Worm (Caenorhabditis elegans): ENCODE data around the gene col-44.

The col-44 gene

DNA sequence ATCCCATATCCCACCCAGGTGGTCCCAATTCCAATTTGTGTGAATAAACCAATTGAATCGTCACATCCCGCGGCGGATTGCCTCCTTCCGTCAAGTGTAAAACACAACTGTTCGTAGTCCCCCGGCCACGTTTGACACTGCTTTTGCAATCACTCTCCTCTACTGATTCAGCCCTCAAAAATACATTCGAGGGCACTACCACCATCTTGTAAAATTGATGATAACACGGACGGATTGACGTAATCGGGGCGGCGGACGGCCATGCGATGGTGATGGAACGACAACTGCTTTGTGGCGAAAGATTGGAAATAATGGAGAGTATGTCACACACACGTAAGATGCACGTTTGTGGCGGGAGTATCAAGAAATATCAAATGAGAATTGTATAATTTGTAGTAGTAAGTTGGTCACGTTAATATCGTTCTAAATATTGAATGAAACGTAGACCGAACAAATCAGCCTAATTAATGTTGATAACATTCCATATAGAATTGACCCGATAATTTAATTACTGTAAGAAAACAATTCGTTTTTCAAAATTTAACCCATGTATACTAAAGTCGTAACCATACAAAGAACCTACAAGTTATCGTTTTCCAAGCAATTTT lies 47.2 kb downstream of the col-44 start:
- peak; percentile 17 for TF ChIP-seq C34F6.9 (tag; optimal IDR thresholded peaks at IDR 0.05)
- TF ChIP-seq elt-3 (tag; optimal IDR thresholded peaks at IDR 0.05), result no peak
- TF ChIP-seq unc-55 (GFP tag; optimal IDR thresholded peaks at IDR 0.05), result no peak
- no peak for TF ChIP-seq sma-3 (GFP tag; optimal IDR thresholded peaks at IDR 0.05)
- no peak for TF ChIP-seq nhr-12 (tag; optimal IDR thresholded peaks at IDR 0.05)
- no peak for TF ChIP-seq blmp-1 (tag; optimal IDR thresholded peaks at IDR 0.05; ENCODE audit: insufficient read depth)
- no peak for TF ChIP-seq aly-2 (tag; optimal IDR thresholded peaks at IDR 0.05)
- no peak for TF ChIP-seq nhr-21 (tag; optimal IDR thresholded peaks at IDR 0.05)
- TF ChIP-seq lin-39 (tag; optimal IDR thresholded peaks at IDR 0.05), result peak; percentile 9
- no peak for TF ChIP-seq elt-1 (tag; optimal IDR thresholded peaks at IDR 0.05)
- no peak for TF ChIP-seq egl-27 (tag; optimal IDR thresholded peaks at IDR 0.05)
- TF ChIP-seq nhr-6 (tag; optimal IDR thresholded peaks at IDR 0.05), result no peak
- TF ChIP-seq crh-2 (tag; optimal IDR thresholded peaks at IDR 0.05), result no peak
- TF ChIP-seq mbf-1 (tag; optimal IDR thresholded peaks at IDR 0.05), result no peak
- no peak for TF ChIP-seq unc-39 (tag; optimal IDR thresholded peaks at IDR 0.05)
- no peak for TF ChIP-seq dmd-4 (tag; optimal IDR thresholded peaks at IDR 0.05)
- TF ChIP-seq gmeb-1 (tag; optimal IDR thresholded peaks at IDR 0.05), result no peak
- no peak for TF ChIP-seq nhr-77 (tag; optimal IDR thresholded peaks at IDR 0.05)
- no peak for TF ChIP-seq zag-1 (tag; optimal IDR thresholded peaks at IDR 0.05)
- no peak for TF ChIP-seq mab-5 (tag; optimal IDR thresholded peaks at IDR 0.05)
- TF ChIP-seq ama-1 (optimal IDR thresholded peaks at IDR 0.05), result no peak
- no peak for TF ChIP-seq snpc-4 (tag; optimal IDR thresholded peaks at IDR 0.05)
- no peak for TF ChIP-seq R02D3.7 (tag; optimal IDR thresholded peaks at IDR 0.05)
- peak; percentile 53 for TF ChIP-seq nhr-129 (tag; optimal IDR thresholded peaks at IDR 0.05)
- peak; percentile 31 for TF ChIP-seq sma-9 (GFP tag; optimal IDR thresholded peaks at IDR 0.05)
- TF ChIP-seq sma-9 (tag; optimal IDR thresholded peaks at IDR 0.05), result no peak
- TF ChIP-seq Y55F3AM.14 (GFP tag; optimal IDR thresholded peaks at IDR 0.05), result no peak
- peak; percentile 11 for TF ChIP-seq sem-4 (tag; optimal IDR thresholded peaks at IDR 0.05)
- TF ChIP-seq nhr-25 (tag; optimal IDR thresholded peaks at IDR 0.05), result no peak
- TF ChIP-seq ZK546.5 (tag; optimal IDR thresholded peaks at IDR 0.05), result no peak
- no peak for TF ChIP-seq ztf-11 (tag; optimal IDR thresholded peaks at IDR 0.05)
- TF ChIP-seq lsy-2 (tag; optimal IDR thresholded peaks at IDR 0.05), result no peak
- TF ChIP-seq skn-1 (tag; optimal IDR thresholded peaks at IDR 0.05), result no peak
- no peak for TF ChIP-seq peb-1 (tag; optimal IDR thresholded peaks at IDR 0.05)
- peak; percentile 69 for TF ChIP-seq F13H6.1 (tag; optimal IDR thresholded peaks at IDR 0.05)
- no peak for TF ChIP-seq ceh-82 (tag; optimal IDR thresholded peaks at IDR 0.05)
- no peak for TF ChIP-seq ceh-16 (tag; optimal IDR thresholded peaks at IDR 0.05)
- no peak for TF ChIP-seq alr-1 (tag; optimal IDR thresholded peaks at IDR 0.05)
- TF ChIP-seq fos-1 (tag; optimal IDR thresholded peaks at IDR 0.05), result no peak
- no peak for TF ChIP-seq lin-13 (GFP tag; optimal IDR thresholded peaks at IDR 0.05)
- TF ChIP-seq nhr-23 (tag; optimal IDR thresholded peaks at IDR 0.05), result no peak
- no peak for TF ChIP-seq lin-11 (tag; optimal IDR thresholded peaks at IDR 0.05)
- TF ChIP-seq ztf-1 (GFP tag; conservative IDR thresholded peaks at IDR 0.05), result no peak
- TF ChIP-seq unc-62 (GFP tag; optimal IDR thresholded peaks at IDR 0.05), result no peak
- TF ChIP-seq nhr-10 (tag; optimal IDR thresholded peaks at IDR 0.05), result no peak
- TF ChIP-seq mdl-1 (tag; optimal IDR thresholded peaks at IDR 0.05), result no peak
- no peak for TF ChIP-seq nhr-11 (tag; optimal IDR thresholded peaks at IDR 0.05)

DNA sequence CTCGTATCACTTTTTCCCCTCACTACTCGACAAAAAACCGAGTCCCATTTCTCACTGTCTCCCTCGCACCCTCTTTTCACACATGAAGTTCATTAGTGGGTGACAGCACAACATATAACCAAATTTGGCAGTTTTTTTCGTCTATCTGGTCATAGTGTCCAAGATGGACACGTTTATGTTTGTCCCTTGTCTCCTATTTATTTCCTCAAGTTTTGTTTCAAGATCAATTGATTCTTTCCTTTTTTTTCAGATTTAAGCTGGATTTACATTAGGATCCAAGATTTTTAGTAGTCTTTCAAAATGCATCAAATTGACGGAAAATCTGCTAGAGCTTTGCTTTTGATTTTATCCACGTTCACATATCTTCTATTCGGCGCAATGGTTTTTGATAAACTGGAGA lies 48.3 kb downstream of the col-44 start, which contains the start of gene twk-20:
twk-20 (plus strand) TSS at position 301 of the 400 bp plus-strand sequence.
- TF ChIP-seq unc-39 (tag; optimal IDR thresholded peaks at IDR 0.05) (no peak), sma-9 (GFP tag; optimal IDR thresholded peaks at IDR 0.05) (no peak), sma-9 (tag; optimal IDR thresholded peaks at IDR 0.05) (no peak), peb-1 (tag; optimal IDR thresholded peaks at IDR 0.05) (no peak), nhr-10 (tag; optimal IDR thresholded peaks at IDR 0.05) (no peak), unc-55 (GFP tag; optimal IDR thresholded peaks at IDR 0.05) (no peak), mab-5 (tag; optimal IDR thresholded peaks at IDR 0.05) (no peak), F13H6.1 (tag; optimal IDR thresholded peaks at IDR 0.05) (no peak), dmd-4 (tag; optimal IDR thresholded peaks at IDR 0.05) (no peak), nhr-12 (tag; optimal IDR thresholded peaks at IDR 0.05) (no peak), gmeb-1 (tag; optimal IDR thresholded peaks at IDR 0.05) (no peak), Y55F3AM.14 (GFP tag; optimal IDR thresholded peaks at IDR 0.05) (no peak), alr-1 (tag; optimal IDR thresholded peaks at IDR 0.05) (no peak), blmp-1 (tag; optimal IDR thresholded peaks at IDR 0.05; ENCODE audit: insufficient read depth) (no peak), zag-1 (tag; optimal IDR thresholded peaks at IDR 0.05) (no peak), nhr-6 (tag; optimal IDR thresholded peaks at IDR 0.05) (no peak)

Measured in whole organism, L2 larva.